Fruit fly (Drosophila melanogaster) whole organism, embryonic: ENCODE results near the gene be.

Source experiments
- Aef1 ChIP-seq: fragments of 200-800 bp; sonication (Bioruptor generic); IDR thresholded peaks from 3 replicates; pipeline ENCODE4 v1.3.6; 2022; ENCODE audit warnings: missing biosample characterization, missing genetic modification characterization
- Atf6 ChIP-seq: fragments of 200-800 bp; sonication (Bioruptor generic); IDR thresholded peaks from 2 replicates; pipeline ENCODE4 v1.3.6; 2022; ENCODE audit warnings: missing biosample characterization, missing genetic modification characterization
- CG10274 ChIP-seq: fragments of 200-800 bp; sonication (Bioruptor generic); optimal IDR thresholded peaks from 3 replicates; lab custom pipeline; 2017; ENCODE audit warnings: missing biosample characterization, mild to moderate bottlenecking, missing genetic modification characterization
- CG12391 ChIP-seq: fragments of 200-800 bp; sonication (Bioruptor generic); optimal IDR thresholded peaks from 3 replicates; lab custom pipeline; 2018; ENCODE audit warnings: missing biosample characterization, mild to moderate bottlenecking, missing genetic modification characterization, moderate library complexity
- CG13287 ChIP-seq: fragments of 200-800 bp; sonication (Bioruptor generic); IDR thresholded peaks from 2 replicates; pipeline ENCODE4 v1.3.6; 2022; ENCODE audit warnings: missing biosample characterization, missing genetic modification characterization; ENCODE audit not compliant: partially characterized antibody
- CG13894 ChIP-seq: fragments of 200-800 bp; sonication (Bioruptor generic); optimal IDR thresholded peaks from 3 replicates; lab custom pipeline; 2018; ENCODE audit warnings: missing biosample characterization, mild to moderate bottlenecking, missing genetic modification characterization, moderate library complexity
- CG1602 ChIP-seq: fragments of 200-800 bp; sonication (Bioruptor generic); optimal IDR thresholded peaks from 3 replicates; lab custom pipeline; 2016; ENCODE audit warnings: missing biosample characterization, missing genetic modification characterization
- CG17359 ChIP-seq: fragments of 200-800 bp; sonication (Bioruptor generic); optimal IDR thresholded peaks from 3 replicates; lab custom pipeline; 2018; ENCODE audit warnings: missing biosample characterization, mild to moderate bottlenecking, missing genetic modification characterization, moderate library complexity
- CG17568 ChIP-seq: fragments of 200-800 bp; sonication (Bioruptor generic); optimal IDR thresholded peaks from 2 replicates; lab custom pipeline; 2018; ENCODE audit warnings: missing biosample characterization, mild to moderate bottlenecking, missing genetic modification characterization, moderate library complexity
- CG34376 ChIP-seq: fragments of 200-800 bp; sonication (Bioruptor generic); optimal IDR thresholded peaks from 2 replicates; lab custom pipeline; 2018; ENCODE audit warnings: missing biosample characterization, mild to moderate bottlenecking, missing genetic modification characterization
- CG42726 ChIP-seq: fragments of 200-800 bp; sonication (Bioruptor generic); IDR thresholded peaks from 2 replicates; pipeline ENCODE4 v1.3.6; 2022; ENCODE audit warnings: missing biosample characterization, missing genetic modification characterization; ENCODE audit not compliant: partially characterized antibody
- CG4707 ChIP-seq: fragments of 200-800 bp; sonication (Bioruptor generic); optimal IDR thresholded peaks from 2 replicates; lab custom pipeline; 2018; ENCODE audit warnings: missing biosample characterization, mild to moderate bottlenecking, missing genetic modification characterization, moderate library complexity
- CG4730 ChIP-seq: fragments of 200-800 bp; sonication (Bioruptor generic); IDR thresholded peaks from 2 replicates; pipeline ENCODE4 v1.3.6; 2022; ENCODE audit warnings: missing biosample characterization, missing genetic modification characterization
- CG6254 ChIP-seq: fragments of 200-800 bp; sonication (Bioruptor generic); optimal IDR thresholded peaks from 3 replicates; lab custom pipeline; 2017; ENCODE audit warnings: mild to moderate bottlenecking, missing biosample characterization, missing genetic modification reagents, missing genetic modification characterization
- CG6654 ChIP-seq: fragments of 200-800 bp; sonication (Bioruptor generic); optimal IDR thresholded peaks from 2 replicates; lab custom pipeline; 2017; ENCODE audit warnings: missing biosample characterization, mild to moderate bottlenecking, missing genetic modification characterization
- CG7357 ChIP-seq: fragments of 200-800 bp; sonication (Bioruptor generic); IDR thresholded peaks from 3 replicates; pipeline ENCODE4 v1.3.6; 2022; ENCODE audit warnings: missing biosample characterization, missing genetic modification characterization
- CG7963 ChIP-seq: fragments of 200-800 bp; sonication (Bioruptor generic); IDR thresholded peaks from 3 replicates; pipeline ENCODE4 v1.3.6; 2022; ENCODE audit warnings: missing biosample characterization, missing genetic modification characterization; ENCODE audit not compliant: partially characterized antibody
- D19B ChIP-seq: fragments of 200-800 bp; sonication (Bioruptor generic); optimal IDR thresholded peaks from 2 replicates; lab custom pipeline; 2017; ENCODE audit warnings: missing biosample characterization, mild to moderate bottlenecking, missing genetic modification characterization
- Dip2 ChIP-seq: fragments of 200-800 bp; sonication (Bioruptor generic); IDR thresholded peaks from 2 replicates; pipeline ENCODE4 v1.3.6; 2022; ENCODE audit warnings: missing biosample characterization, missing genetic modification characterization
- Dip3 ChIP-seq: fragments of 200-800 bp; sonication (Bioruptor generic); optimal IDR thresholded peaks from 3 replicates; lab custom pipeline; 2016; ENCODE audit warnings: missing biosample characterization, missing genetic modification characterization
- Doc3 ChIP-seq: fragments of 200-800 bp; sonication (Bioruptor generic); IDR thresholded peaks from 3 replicates; pipeline ENCODE4 v1.3.6; 2022; ENCODE audit warnings: missing biosample characterization, missing genetic modification characterization; ENCODE audit not compliant: partially characterized antibody
- Hmx ChIP-seq: fragments of 200-800 bp; sonication (Bioruptor generic); optimal IDR thresholded peaks from 2 replicates; lab custom pipeline; 2016; ENCODE audit warnings: missing biosample characterization, missing genetic modification characterization
- Optix ChIP-seq: fragments of 200-800 bp; sonication (Bioruptor generic); IDR thresholded peaks from 3 replicates; pipeline ENCODE4 v1.3.6; 2022; ENCODE audit warnings: missing biosample characterization, missing genetic modification characterization
- Six4 ChIP-seq: fragments of 200-800 bp; sonication (Bioruptor generic); optimal IDR thresholded peaks from 2 replicates; lab custom pipeline; 2016; ENCODE audit warnings: missing biosample characterization, missing genetic modification characterization
- ase ChIP-seq: fragments of 200-800 bp; sonication (Bioruptor generic); IDR thresholded peaks from 3 replicates; pipeline ENCODE4 v1.3.6; 2022; ENCODE audit warnings: missing biosample characterization, missing genetic modification characterization
- bigmax ChIP-seq: fragments of 200-800 bp; sonication (Bioruptor generic); optimal IDR thresholded peaks from 2 replicates; lab custom pipeline; 2018; ENCODE audit warnings: missing biosample characterization, mild to moderate bottlenecking, missing genetic modification characterization
- bsh ChIP-seq, 2 experiments: fragments of 200-800 bp; sonication (Bioruptor generic); optimal IDR thresholded peaks; 2 replicates each; lab custom pipeline; 2017 to 2018; ENCODE audit warnings: mild to moderate bottlenecking in 2 of 2, missing biosample characterization in 2 of 2, missing genetic modification characterization in 2 of 2, moderate library complexity in 1 of 2
- cad ChIP-seq: fragments of >200 bp; optimal IDR thresholded peaks from 2 replicates; lab custom pipeline; 2017; ENCODE audit warnings: missing biosample characterization, missing genetic modification characterization
- cwo ChIP-seq: fragments of 200-800 bp; sonication (Bioruptor generic); optimal IDR thresholded peaks from 3 replicates; lab custom pipeline; 2017; ENCODE audit warnings: missing biosample characterization, missing genetic modification characterization, mild to moderate bottlenecking, moderate library complexity, missing genetic modification reagents
- dpn ChIP-seq, 2 experiments: fragments of 200-800 bp; sonication (Bioruptor generic); optimal IDR thresholded peaks; 3 replicates each; lab custom pipeline; 2016; ENCODE audit warnings: missing biosample characterization in 2 of 2, missing genetic modification characterization in 2 of 2
- dysf ChIP-seq: fragments of 200-800 bp; sonication (Bioruptor generic); IDR thresholded peaks from 3 replicates; pipeline ENCODE4 v1.3.6; 2022; ENCODE audit warnings: missing biosample characterization, missing genetic modification characterization
- eve ChIP-seq, 2 experiments: fragments of >200 bp; optimal IDR thresholded peaks; 2 replicates each; lab custom pipeline; 2017; ENCODE audit warnings: missing biosample characterization in 2 of 2, missing genetic modification characterization in 2 of 2
- gfzf ChIP-seq: fragments of 200-800 bp; sonication (Bioruptor generic); optimal IDR thresholded peaks from 2 replicates; lab custom pipeline; 2016; ENCODE audit warnings: missing biosample characterization, mild to moderate bottlenecking, missing genetic modification characterization, moderate library complexity
- gro ChIP-seq: fragments of 200-800 bp; sonication (Bioruptor generic); optimal IDR thresholded peaks from 2 replicates; lab custom pipeline; 2016; ENCODE audit warnings: missing biosample characterization, missing genetic modification characterization
- jing ChIP-seq: fragments of 200-800 bp; sonication (Bioruptor generic); optimal IDR thresholded peaks from 2 replicates; lab custom pipeline; 2018; ENCODE audit warnings: missing biosample characterization, mild to moderate bottlenecking, missing genetic modification characterization
- kni ChIP-seq: fragments of 200-800 bp; sonication (Bioruptor generic); optimal IDR thresholded peaks from 3 replicates; lab custom pipeline; 2017; ENCODE audit warnings: mild to moderate bottlenecking, missing biosample characterization, missing genetic modification reagents, missing genetic modification characterization
- lmd ChIP-seq: fragments of 200-800 bp; sonication (Bioruptor generic); IDR thresholded peaks from 2 replicates; pipeline ENCODE4 v1.3.6; 2022; ENCODE audit warnings: missing biosample characterization, missing genetic modification characterization
- lov ChIP-seq, 2 experiments: fragments of 200-800 bp in 1 of 2; fragments of >200 bp in 1 of 2; sonication (Bioruptor generic) in 1 of 2; IDR thresholded peaks in 1 of 2; optimal IDR thresholded peaks in 1 of 2; 2 replicates in 1 of 2; 3 replicates in 1 of 2; pipeline versions ENCODE4 v1.3.6 to Lab custom; 2017 to 2022; ENCODE audit warnings: missing biosample characterization in 1 of 2, missing genetic modification characterization in 1 of 2
- nau ChIP-seq: fragments of 200-800 bp; sonication (Bioruptor generic); optimal IDR thresholded peaks from 3 replicates; lab custom pipeline; 2017; ENCODE audit warnings: missing biosample characterization, mild to moderate bottlenecking, missing genetic modification characterization, missing genetic modification reagents
- nom ChIP-seq: fragments of 200-800 bp; sonication (Bioruptor generic); optimal IDR thresholded peaks from 2 replicates; lab custom pipeline; 2017; ENCODE audit warnings: missing biosample characterization, missing genetic modification characterization, mild to moderate bottlenecking, moderate library complexity, missing genetic modification reagents
- slp2 ChIP-seq: fragments of 200-800 bp; sonication (Bioruptor generic); optimal IDR thresholded peaks from 2 replicates; lab custom pipeline; 2016; ENCODE audit warnings: missing biosample characterization, missing genetic modification characterization
- tup ChIP-seq: fragments of 200-800 bp; sonication (Bioruptor generic); optimal IDR thresholded peaks from 2 replicates; lab custom pipeline; 2016; ENCODE audit warnings: missing biosample characterization, mild to moderate bottlenecking, missing genetic modification characterization, moderate library complexity
- unpg ChIP-seq: fragments of 200-800 bp; sonication (Bioruptor generic); optimal IDR thresholded peaks from 3 replicates; lab custom pipeline; 2018; ENCODE audit warnings: missing biosample characterization, mild to moderate bottlenecking, missing genetic modification characterization, moderate library complexity
- wek ChIP-seq: fragments of 200-800 bp; sonication (Bioruptor generic); optimal IDR thresholded peaks from 3 replicates; lab custom pipeline; 2018; ENCODE audit warnings: missing biosample characterization, mild to moderate bottlenecking, missing genetic modification characterization, moderate library complexity
- wor ChIP-seq: fragments of 200-800 bp; sonication (Bioruptor generic); IDR thresholded peaks from 2 replicates; pipeline ENCODE4 v1.3.6; 2022; ENCODE audit warnings: missing biosample characterization, missing genetic modification characterization
- zf30C ChIP-seq: fragments of 200-800 bp; sonication (Bioruptor generic); optimal IDR thresholded peaks from 3 replicates; lab custom pipeline; 2018; ENCODE audit warnings: missing biosample characterization, mild to moderate bottlenecking, missing genetic modification characterization

Gene be

dm6 chrX:15079163-15079809 lies 55.0 kb downstream of the be start (continued):
- TF ChIP-seq CG34376 (GFP tag; lab: Kevin White, UChicago) (peak; percentile 60), tup (GFP tag; lab: Kevin White, UChicago) (no peak), zf30C (GFP tag; lab: Kevin White, UChicago) (no peak), CG6254 (GFP tag; lab: Kevin White, UChicago) (no peak), Dip2 (GFP tag; lab: Robert Waterston, UW) (no peak), eve (GFP tag; optimal IDR thresholded peaks at IDR 0.05; lab: Kevin White, UChicago) (peak in 1 of 2 experiments; percentile 25), Aef1 (GFP tag; lab: Robert Waterston, UW) (no peak), kni (GFP tag; lab: Kevin White, UChicago) (no peak), CG13894 (no peak), unpg (GFP tag; lab: Kevin White, UChicago) (no peak), Atf6 (no peak), Optix (GFP tag; lab: Robert Waterston, UW) (no peak), Dip3 (GFP tag; lab: Kevin White, UChicago) (no peak), cwo (GFP tag; lab: Kevin White, UChicago) (peak; percentile 2), CG4730 (no peak), ase (GFP tag; lab: Robert Waterston, UW) (no peak), bigmax (GFP tag; lab: Kevin White, UChicago) (no peak), Doc3 (no peak), gro (GFP tag; lab: Kevin White, UChicago) (no peak), Hmx (GFP tag; lab: Kevin White, UChicago) (no peak), lov (optimal IDR thresholded peaks at IDR 0.05; lab: Kevin White, UChicago) (no peak), lov (GFP tag; IDR thresholded peaks at IDR 0.05; lab: Robert Waterston, UW) (no peak), slp2 (no peak), gfzf (no peak)

dm6 chrX:15079945-15080344 lies 55.7 kb downstream of the be start:
- TF ChIP-seq CG7963 (GFP tag; lab: Robert Waterston, UW) = no peak
- peak; percentile 28 for TF ChIP-seq CG13894
- no peak for TF ChIP-seq CG1602 (GFP tag; lab: Kevin White, UChicago)
- TF ChIP-seq lov (optimal IDR thresholded peaks at IDR 0.05; lab: Kevin White, UChicago) = no peak
- no peak for TF ChIP-seq lov (GFP tag; IDR thresholded peaks at IDR 0.05; lab: Robert Waterston, UW)
- TF ChIP-seq D19B (GFP tag; lab: Kevin White, UChicago) = peak; percentile 2
- no peak for TF ChIP-seq CG7357
- peak in 1 of 2 experiments; percentile 17 for TF ChIP-seq bsh (GFP tag; optimal IDR thresholded peaks at IDR 0.05; lab: Kevin White, UChicago)
- no peak for TF ChIP-seq dysf
- TF ChIP-seq jing (GFP tag; lab: Kevin White, UChicago) = no peak
- TF ChIP-seq wor = no peak
- no peak for TF ChIP-seq CG6654 (GFP tag; lab: Kevin White, UChicago)
- no peak for TF ChIP-seq CG17359
- TF ChIP-seq Six4 (GFP tag; lab: Kevin White, UChicago) = no peak
- TF ChIP-seq CG12391 = no peak
- no peak for TF ChIP-seq dpn (GFP tag; optimal IDR thresholded peaks at IDR 0.05; lab: Kevin White, UChicago)
- TF ChIP-seq CG10274 = no peak
- TF ChIP-seq wek (GFP tag; lab: Kevin White, UChicago) = no peak
- TF ChIP-seq CG13287 (GFP tag; lab: Robert Waterston, UW) = no peak
- peak; percentile 93 for TF ChIP-seq nom (GFP tag; lab: Kevin White, UChicago)
- no peak for TF ChIP-seq CG17568
- TF ChIP-seq CG42726 = no peak
- no peak for TF ChIP-seq CG4707 (GFP tag; lab: Kevin White, UChicago)
- no peak for TF ChIP-seq nau (GFP tag; lab: Kevin White, UChicago)
- no peak for TF ChIP-seq lmd (GFP tag; lab: Robert Waterston, UW)
- TF ChIP-seq cad (GFP tag; lab: Kevin White, UChicago) = no peak
